Worm (Caenorhabditis elegans): ENCODE results near the gene grl-27.

DNA sequence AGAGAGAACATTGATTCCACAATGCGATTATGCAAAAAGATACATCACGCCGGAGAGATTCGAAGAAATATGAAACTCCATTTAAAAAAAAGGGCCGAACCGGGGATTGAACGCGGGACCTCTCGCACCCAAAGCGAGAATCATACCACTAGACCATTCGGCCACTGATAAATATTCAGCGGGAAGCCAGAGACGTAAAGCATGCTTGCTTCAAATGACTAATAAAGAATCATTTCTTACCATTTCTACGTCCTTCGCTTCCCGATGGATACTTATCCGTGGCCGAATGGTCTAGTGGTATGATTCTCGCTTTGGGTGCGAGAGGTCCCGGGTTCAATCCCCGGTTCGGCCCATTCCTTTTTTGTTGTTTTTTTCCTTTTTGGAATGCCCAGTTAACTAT is 12.6 kb upstream of the grl-27 start:
- no peak for TF ChIP-seq him-1 (tag; optimal IDR thresholded peaks at IDR 0.05)
- no peak for TF ChIP-seq W03F9.2 (tag; optimal IDR thresholded peaks at IDR 0.05)
- TF ChIP-seq dao-5 (tag; optimal IDR thresholded peaks at IDR 0.05) = no peak
